Worm (Caenorhabditis elegans) whole organism, young adult: ENCODE data around the gene fbxa-85.

Source experiments
- B0336.3 ChIP-seq: fragments of 200-800 bp; sonication (Bioruptor generic); IDR thresholded peaks from 2 replicates; pipeline ENCODE4 v1.3.6; 2022; ENCODE audit warnings: missing genetic modification characterization, missing compliant biosample characterization
- C17E4.6 ChIP-seq: fragments of 200-800 bp; sonication (Bioruptor generic); IDR thresholded peaks from 2 replicates; pipeline ENCODE4 v1.3.6; 2022; ENCODE audit warnings: missing genetic modification reagents, missing genetic modification characterization, missing compliant biosample characterization
- D2030.7 ChIP-seq: fragments of 200-800 bp; sonication (Bioruptor generic); IDR thresholded peaks from 2 replicates; pipeline ENCODE4 v1.3.6; 2022; ENCODE audit warnings: missing genetic modification reagents, missing genetic modification characterization, missing compliant biosample characterization
- F10E7.11 ChIP-seq: sonication (generic microtip); optimal IDR thresholded peaks from 2 replicates; lab custom pipeline; 2017; ENCODE audit warnings: mild to moderate bottlenecking, missing genetic modification characterization, moderate library complexity, missing compliant biosample characterization
- F23B12.7 ChIP-seq: sonication (generic microtip); optimal IDR thresholded peaks from 2 replicates; lab custom pipeline; 2017; ENCODE audit warnings: missing genetic modification characterization, mild to moderate bottlenecking, missing compliant biosample characterization, antibody characterized with exemption, moderate library complexity; ENCODE audit not compliant: insufficient read depth
- F52B5.7 ChIP-seq: sonication (generic microtip); optimal IDR thresholded peaks from 2 replicates; lab custom pipeline; 2016; ENCODE audit warnings: mild to moderate bottlenecking, missing genetic modification characterization, missing compliant biosample characterization
- F57A8.1 ChIP-seq: fragments of 200-800 bp; sonication (Bioruptor generic); optimal IDR thresholded peaks from 2 replicates; lab custom pipeline; 2018; ENCODE audit warnings: mild to moderate bottlenecking, missing genetic modification characterization, moderate library complexity, missing compliant biosample characterization
- T26A5.8 ChIP-seq: sonication (generic microtip); optimal IDR thresholded peaks from 2 replicates; lab custom pipeline; 2016; ENCODE audit warnings: missing genetic modification characterization, missing compliant biosample characterization
- Y53G8AR.9 ChIP-seq: fragments of 200-800 bp; sonication (Bioruptor generic); conservative IDR thresholded peaks from 2 replicates; pipeline ENCODE4 v1.3.6; 2022; ENCODE audit warnings: missing genetic modification reagents, missing genetic modification characterization, missing compliant biosample characterization
- Y67H2A.10 ChIP-seq: fragments of 200-800 bp; sonication (Bioruptor generic); conservative IDR thresholded peaks from 2 replicates; pipeline ENCODE4 v1.3.6; 2022; ENCODE audit warnings: missing genetic modification reagents, missing genetic modification characterization, missing compliant biosample characterization
- akir-1 ChIP-seq: fragments of 200-800 bp; sonication (Bioruptor generic); optimal IDR thresholded peaks from 2 replicates; lab custom pipeline; 2018; ENCODE audit warnings: mild to moderate bottlenecking, missing genetic modification characterization, moderate library complexity, missing compliant biosample characterization
- aptf-3 ChIP-seq: fragments of 200-800 bp; sonication (Bioruptor generic); IDR thresholded peaks from 2 replicates; pipeline ENCODE4 v1.3.6; 2022; ENCODE audit warnings: missing genetic modification characterization, missing compliant biosample characterization
- athp-1 ChIP-seq: sonication (generic microtip); optimal IDR thresholded peaks from 2 replicates; lab custom pipeline; 2017; ENCODE audit warnings: mild to moderate bottlenecking, missing genetic modification characterization, missing compliant biosample characterization
- attf-3 ChIP-seq: fragments of 200-800 bp; sonication (Bioruptor generic); conservative IDR thresholded peaks from 2 replicates; pipeline ENCODE4 v1.3.6; 2022; ENCODE audit warnings: missing genetic modification reagents, missing genetic modification characterization, missing compliant biosample characterization
- bed-2 ChIP-seq: fragments of 200-800 bp; sonication (Bioruptor generic); IDR thresholded peaks from 2 replicates; pipeline ENCODE4 v1.3.6; 2022; ENCODE audit warnings: missing genetic modification reagents, missing genetic modification characterization, missing compliant biosample characterization
- cebp-1 ChIP-seq, 2 experiments: fragments of 200-800 bp in 1 of 2; sonication (Bioruptor generic) in 1 of 2; sonication (generic microtip) in 1 of 2; IDR thresholded peaks in 1 of 2; optimal IDR thresholded peaks in 1 of 2; 2 replicates each; pipeline versions ENCODE4 v1.3.6 to Lab custom; 2017 to 2022; ENCODE audit warnings: missing compliant biosample characterization in 2 of 2, missing genetic modification characterization in 2 of 2, mild to moderate bottlenecking in 1 of 2, missing genetic modification reagents in 1 of 2, moderate library complexity in 1 of 2
- ceh-27 ChIP-seq: fragments of 200-800 bp; sonication (Bioruptor generic); optimal IDR thresholded peaks from 2 replicates; lab custom pipeline; 2018; ENCODE audit warnings: mild to moderate bottlenecking, missing genetic modification characterization, moderate library complexity, missing compliant biosample characterization
- die-1 ChIP-seq: sonication (generic microtip); optimal IDR thresholded peaks from 2 replicates; lab custom pipeline; 2016; ENCODE audit warnings: missing genotype, mild to moderate bottlenecking, missing genetic modification characterization, missing compliant biosample characterization
- egl-44 ChIP-seq: fragments of 200-800 bp; sonication (Bioruptor generic); IDR thresholded peaks from 2 replicates; pipeline ENCODE4 v1.3.6; 2022; ENCODE audit warnings: missing genetic modification reagents, missing genetic modification characterization, missing compliant biosample characterization
- him-1 ChIP-seq: sonication (generic microtip); optimal IDR thresholded peaks from 2 replicates; lab custom pipeline; 2016; ENCODE audit warnings: missing genotype, missing genetic modification reagents, missing genetic modification characterization, missing compliant biosample characterization
- hsf-1 ChIP-seq: fragments of 200-800 bp; sonication (Bioruptor generic); IDR thresholded peaks from 2 replicates; pipeline ENCODE4 v1.3.6; 2022; ENCODE audit warnings: missing genetic modification reagents, missing genetic modification characterization, missing compliant biosample characterization
- lin-35 ChIP-seq, 3 experiments: fragments of 150-350 bp in 2 of 3; sonication (generic microtip) in 1 of 3; optimal IDR thresholded peaks; 2 replicates each; lab custom pipeline; 2014 to 2018; ENCODE audit warnings: missing biosample characterization in 3 of 3, missing genetic modification characterization in 3 of 3, missing genetic modification reagents in 3 of 3
- lin-54 ChIP-seq: fragments of 200-800 bp; sonication (Bioruptor generic); optimal IDR thresholded peaks from 2 replicates; lab custom pipeline; 2018; ENCODE audit warnings: mild to moderate bottlenecking, missing genetic modification characterization, missing compliant biosample characterization
- madf-10 ChIP-seq: sonication (generic microtip); optimal IDR thresholded peaks from 2 replicates; lab custom pipeline; 2016; ENCODE audit warnings: mild to moderate bottlenecking, missing genetic modification characterization, missing compliant biosample characterization
- madf-6 ChIP-seq: fragments of 200-800 bp; sonication (Bioruptor generic); IDR thresholded peaks from 2 replicates; pipeline ENCODE4 v1.3.6; 2022; ENCODE audit warnings: missing genetic modification reagents, missing genetic modification characterization, missing compliant biosample characterization
- madf-8 ChIP-seq: fragments of 200-800 bp; sonication (Bioruptor generic); conservative IDR thresholded peaks from 2 replicates; pipeline ENCODE4 v1.3.6; 2022; ENCODE audit warnings: missing genetic modification reagents, missing genetic modification characterization, missing compliant biosample characterization
- nhr-27 ChIP-seq: fragments of 200-800 bp; sonication (Bioruptor generic); optimal IDR thresholded peaks from 2 replicates; lab custom pipeline; 2018; ENCODE audit warnings: mild to moderate bottlenecking, missing genetic modification characterization, moderate library complexity, missing compliant biosample characterization
- nhr-80 ChIP-seq: sonication (generic microtip); optimal IDR thresholded peaks from 2 replicates; lab custom pipeline; 2016; ENCODE audit warnings: missing genetic modification characterization, missing compliant biosample characterization
- nhr-90 ChIP-seq: sonication (generic microtip); optimal IDR thresholded peaks from 2 replicates; lab custom pipeline; 2016; ENCODE audit warnings: missing genotype, mild to moderate bottlenecking, missing genetic modification characterization, missing compliant biosample characterization
- pha-4 ChIP-seq: fragments of 150-350 bp; sonication (generic microtip); optimal IDR thresholded peaks from 2 replicates; lab custom pipeline; 2014; ENCODE audit warnings: missing biosample characterization, missing genetic modification reagents, missing genetic modification characterization
- rec-8 ChIP-seq, 2 experiments: sonication (generic microtip); optimal IDR thresholded peaks; 2 replicates each; lab custom pipeline; 2016; ENCODE audit warnings: mild to moderate bottlenecking in 2 of 2, missing genetic modification characterization in 2 of 2, missing genetic modification reagents in 2 of 2, missing genotype in 2 of 2, missing biosample characterization in 1 of 2, missing compliant biosample characterization in 1 of 2, moderate library complexity in 1 of 2
- rpc-1 ChIP-seq, 2 experiments: fragments of 150-350 bp in 1 of 2; sonication (generic microtip) in 1 of 2; optimal IDR thresholded peaks; 2 replicates each; lab custom pipeline; 2014 to 2018; ENCODE audit warnings: missing biosample characterization in 1 of 2, missing genetic modification characterization in 1 of 2, missing genetic modification reagents in 1 of 2, missing genotype in 1 of 2
- snpc-4 ChIP-seq, 5 experiments: fragments of 150-350 bp in 1 of 5; sonication (generic microtip) in 4 of 5; optimal IDR thresholded peaks; 2 replicates each; lab custom pipeline; 2014 to 2018; ENCODE audit warnings: missing genetic modification characterization in 5 of 5, missing biosample characterization in 3 of 5, antibody characterized with exemption in 2 of 5, mild to moderate bottlenecking in 2 of 5, missing compliant biosample characterization in 2 of 5, missing genotype in 2 of 5, moderate library complexity in 2 of 5, missing genetic modification reagents in 1 of 5
- somi-1 ChIP-seq: fragments of 200-800 bp; sonication (Bioruptor generic); optimal IDR thresholded peaks from 2 replicates; lab custom pipeline; 2018; ENCODE audit warnings: mild to moderate bottlenecking, missing genetic modification characterization, missing compliant biosample characterization
- tlf-1 ChIP-seq: fragments of 200-800 bp; sonication (Bioruptor generic); optimal IDR thresholded peaks from 2 replicates; lab custom pipeline; 2018; ENCODE audit warnings: mild to moderate bottlenecking, missing genetic modification characterization, missing compliant biosample characterization
- unc-62 ChIP-seq: fragments of 150-350 bp; optimal IDR thresholded peaks from 2 replicates; lab custom pipeline; 2014; ENCODE audit warnings: missing biosample characterization, missing genetic modification reagents, missing genetic modification characterization

fbxa-85 gene

ce11 chrV:17284159-17284558 lies 25.2 kb downstream of the fbxa-85 start (continued):
- TF ChIP-seq egl-44 (GFP tag; lab: Robert Waterston, UW) = no peak
- no peak for TF ChIP-seq madf-10 (tag; lab: Kevin White, UChicago)
- TF ChIP-seq snpc-4 (GFP tag; optimal IDR thresholded peaks at IDR 0.05; lab: Kevin White, UChicago) = no peak
- no peak for TF ChIP-seq snpc-4 (tag; optimal IDR thresholded peaks at IDR 0.05; lab: Kevin White, UChicago)
- no peak for TF ChIP-seq nhr-90
- no peak for TF ChIP-seq somi-1 (GFP tag; lab: Kevin White, UChicago)
- no peak for TF ChIP-seq F23B12.7 (tag; lab: Kevin White, UChicago)
- TF ChIP-seq madf-6 (GFP tag; lab: Robert Waterston, UW) = no peak
- TF ChIP-seq aptf-3 (GFP tag; lab: Robert Waterston, UW) = no peak
- TF ChIP-seq, all 124 proteins: peak for 0

DNA sequence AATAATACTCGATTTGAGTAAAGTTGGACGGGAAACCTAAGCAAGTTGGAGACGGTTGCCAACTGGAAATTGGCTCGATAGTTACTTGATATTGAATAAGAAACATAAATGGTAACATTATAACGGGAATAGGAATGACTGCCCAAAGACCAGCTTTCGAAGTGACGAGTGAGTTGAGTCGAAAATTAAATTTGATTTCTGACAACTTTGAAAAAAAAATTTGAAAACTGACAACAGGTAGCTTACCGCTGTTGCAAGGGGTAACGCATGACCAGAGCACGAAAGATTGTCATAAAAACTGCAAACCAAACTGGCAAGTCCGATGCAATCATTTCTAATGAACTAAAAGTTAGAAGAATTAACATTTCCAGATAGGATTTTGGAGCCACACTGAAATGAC lies 33.8 kb downstream of the fbxa-85 start:
- TF ChIP-seq ceh-27 (GFP tag; lab: Kevin White, UChicago) (no peak), rpc-1 (optimal IDR thresholded peaks at IDR 0.05; lab: Kevin White, UChicago) (no peak), rpc-1 (tag; optimal IDR thresholded peaks at IDR 0.05; lab: Kevin White, UChicago) (no peak), unc-62 (GFP tag; lab: Kevin White, UChicago) (no peak), bed-2 (GFP tag; lab: Robert Waterston, UW) (no peak), cebp-1 (GFP tag; IDR thresholded peaks at IDR 0.05; lab: Robert Waterston, UW) (no peak), cebp-1 (tag; optimal IDR thresholded peaks at IDR 0.05; lab: Kevin White, UChicago) (no peak), attf-3 (GFP tag; lab: Robert Waterston, UW) (no peak), nhr-27 (no peak), akir-1 (GFP tag; lab: Kevin White, UChicago) (no peak), lin-54 (GFP tag; lab: Kevin White, UChicago) (no peak), F52B5.7 (tag; lab: Kevin White, UChicago) (no peak), somi-1 (GFP tag; lab: Kevin White, UChicago) (no peak), madf-8 (no peak), T26A5.8 (tag; lab: Kevin White, UChicago) (no peak), nhr-80 (no peak), F10E7.11 (tag; lab: Kevin White, UChicago) (no peak), aptf-3 (GFP tag; lab: Robert Waterston, UW) (no peak), Y53G8AR.9 (GFP tag; lab: Robert Waterston, UW) (no peak), him-1 (no peak), F57A8.1 (GFP tag; lab: Kevin White, UChicago) (no peak), tlf-1 (GFP tag; lab: Kevin White, UChicago) (no peak)
- TF ChIP-seq, all 124 proteins: peak for 0

DNA sequence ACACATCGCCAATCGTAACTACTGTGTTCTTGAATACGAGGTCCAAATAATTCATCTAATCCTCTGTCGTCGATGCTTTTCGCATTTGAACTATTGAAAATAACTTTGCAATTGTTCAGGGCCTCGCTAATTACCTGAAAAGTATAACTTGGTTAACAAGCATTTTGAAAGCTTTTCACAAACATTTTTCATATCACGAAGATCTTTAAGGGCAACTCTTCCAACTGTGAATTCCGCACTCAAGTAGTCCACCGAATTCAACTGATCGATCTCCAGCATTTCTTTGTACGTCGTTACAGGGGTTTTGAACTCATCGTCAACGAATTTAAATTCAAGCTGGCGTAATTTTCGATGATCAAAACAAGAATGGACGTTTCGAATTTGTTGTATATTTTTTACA lies 37.5 kb downstream of the fbxa-85 start:
- TF ChIP-seq madf-6 (GFP tag; lab: Robert Waterston, UW) (no peak), lin-35 (GFP tag; optimal IDR thresholded peaks at IDR 0.05; lab: Kevin White, UChicago) (no peak), rec-8 (tag; optimal IDR thresholded peaks at IDR 0.05; lab: Kevin White, UChicago) (no peak), Y67H2A.10 (no peak), D2030.7 (no peak), B0336.3 (GFP tag; lab: Robert Waterston, UW) (no peak), pha-4 (tag; lab: Kevin White, UChicago) (no peak), die-1 (tag; lab: Kevin White, UChicago) (no peak), athp-1 (tag; lab: Kevin White, UChicago) (no peak), hsf-1 (GFP tag; lab: Robert Waterston, UW) (no peak), C17E4.6 (GFP tag; lab: Robert Waterston, UW) (no peak), bed-2 (GFP tag; lab: Robert Waterston, UW) (no peak)
